Worm (Caenorhabditis elegans) whole organism, early embryonic: ENCODE measurements around the gene ZC404.1.

Experiments
- B0310.2 ChIP-seq: sonication (generic microtip); optimal IDR thresholded peaks from 2 replicates; lab custom pipeline; 2016; ENCODE audit warnings: mild to moderate bottlenecking, missing genetic modification characterization, missing compliant biosample characterization
- F13C5.2 ChIP-seq: sonication (generic microtip); optimal IDR thresholded peaks from 2 replicates; lab custom pipeline; 2017; ENCODE audit warnings: mild to moderate bottlenecking, missing genetic modification characterization, inconsistent platforms, missing compliant biosample characterization
- aly-1 ChIP-seq: sonication (generic microtip); optimal IDR thresholded peaks from 2 replicates; lab custom pipeline; 2016; ENCODE audit warnings: missing genetic modification characterization, missing compliant biosample characterization
- ama-1 ChIP-seq: fragments of 150-350 bp; optimal IDR thresholded peaks from 2 replicates; lab custom pipeline; 2014
- ceh-13 ChIP-seq: fragments of 200-800 bp; sonication (Bioruptor generic); optimal IDR thresholded peaks from 2 replicates; lab custom pipeline; 2018; ENCODE audit warnings: mild to moderate bottlenecking, missing genetic modification characterization, missing compliant biosample characterization
- ceh-36 ChIP-seq: sonication (generic microtip); optimal IDR thresholded peaks from 2 replicates; lab custom pipeline; 2016; ENCODE audit warnings: missing genetic modification characterization, inconsistent platforms, missing compliant biosample characterization
- ets-7 ChIP-seq: sonication (generic microtip); optimal IDR thresholded peaks from 2 replicates; lab custom pipeline; 2016; ENCODE audit warnings: missing genotype, missing genetic modification characterization, missing compliant biosample characterization
- flt-1 ChIP-seq: fragments of 200-800 bp; sonication (Bioruptor generic); IDR thresholded peaks from 2 replicates; pipeline ENCODE4 v1.3.6; 2022; ENCODE audit warnings: missing genetic modification characterization, missing compliant biosample characterization
- hmbx-1 ChIP-seq: sonication (generic microtip); optimal IDR thresholded peaks from 2 replicates; lab custom pipeline; 2016; ENCODE audit warnings: mild to moderate bottlenecking, missing genetic modification characterization, missing compliant biosample characterization
- hmg-4 ChIP-seq: fragments of 200-800 bp; sonication (Bioruptor generic); optimal IDR thresholded peaks from 2 replicates; lab custom pipeline; 2018; ENCODE audit warnings: mild to moderate bottlenecking, missing genetic modification characterization, missing compliant biosample characterization
- hnd-1 ChIP-seq: sonication (generic microtip); optimal IDR thresholded peaks from 2 replicates; lab custom pipeline; 2016; ENCODE audit warnings: missing genetic modification characterization, missing compliant biosample characterization
- pes-1 ChIP-seq: fragments of 200-800 bp; sonication (Bioruptor generic); IDR thresholded peaks from 2 replicates; pipeline ENCODE4 v1.3.6; 2022; ENCODE audit warnings: missing genetic modification reagents, missing genetic modification characterization, missing compliant biosample characterization
- scrt-1 ChIP-seq: fragments of 200-800 bp; sonication (Bioruptor generic); IDR thresholded peaks from 2 replicates; pipeline ENCODE4 v1.3.6; 2022; ENCODE audit warnings: missing genetic modification characterization, missing compliant biosample characterization
- sea-1 ChIP-seq: fragments of 200-800 bp; sonication (Bioruptor generic); conservative IDR thresholded peaks from 2 replicates; pipeline ENCODE4 v1.3.6; 2022; ENCODE audit warnings: missing genetic modification characterization, missing compliant biosample characterization
- tbx-11 ChIP-seq: fragments of 200-800 bp; sonication (Bioruptor generic); IDR thresholded peaks from 2 replicates; pipeline ENCODE4 v1.3.6; 2022; ENCODE audit warnings: missing genetic modification characterization, missing compliant biosample characterization
- tbx-37 ChIP-seq: fragments of 200-800 bp; sonication (Bioruptor generic); conservative IDR thresholded peaks from 2 replicates; pipeline ENCODE4 v1.3.6; 2022; ENCODE audit warnings: missing genetic modification reagents, missing genetic modification characterization, missing compliant biosample characterization
- tra-4 ChIP-seq: sonication (generic microtip); optimal IDR thresholded peaks from 2 replicates; lab custom pipeline; 2017; ENCODE audit warnings: missing genetic modification characterization, missing compliant biosample characterization

ZC404.1 gene

ce11 chrV:6792973-6793372 lies 1.0 kb upstream of the ZC404.1 start:
- TF ChIP-seq hmg-4 (GFP tag; lab: Kevin White, UChicago) = no peak
- no peak for TF ChIP-seq pes-1 (GFP tag; lab: Robert Waterston, UW)
- TF ChIP-seq hmbx-1 (tag; lab: Kevin White, UChicago) = no peak
- TF ChIP-seq sea-1 = no peak
- TF ChIP-seq tbx-37 (GFP tag; lab: Robert Waterston, UW) = no peak
- TF ChIP-seq ceh-36 = no peak
- TF ChIP-seq ets-7 = no peak
- TF ChIP-seq scrt-1 = no peak
- TF ChIP-seq ceh-13 (GFP tag; lab: Kevin White, UChicago) = no peak
- TF ChIP-seq hnd-1 (tag; lab: Kevin White, UChicago) = no peak
- no peak for TF ChIP-seq tbx-11 (GFP tag; lab: Robert Waterston, UW)
- TF ChIP-seq F13C5.2 = no peak
- TF ChIP-seq B0310.2 (tag; lab: Kevin White, UChicago) = no peak
- TF ChIP-seq aly-1 (tag; lab: Kevin White, UChicago) = no peak

DNA sequence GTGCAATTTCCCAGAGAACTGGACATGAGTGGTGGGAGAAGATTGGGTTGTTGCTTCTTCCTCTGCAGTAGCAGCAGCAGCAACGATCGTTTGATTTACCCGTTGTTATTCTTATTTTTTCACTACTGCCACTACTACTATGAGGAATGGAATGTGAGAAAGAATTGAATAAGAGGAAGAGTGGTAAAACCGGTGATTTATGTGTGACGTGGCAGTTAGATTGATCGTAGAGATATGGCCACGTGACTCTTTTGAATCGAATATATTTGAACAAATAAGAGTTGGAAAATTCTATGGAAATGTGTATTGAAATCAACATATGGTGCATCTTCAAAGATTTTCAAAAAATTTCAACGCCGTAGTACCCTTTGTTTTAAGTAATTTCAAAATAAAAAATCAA lies 2.3 kb downstream of the ZC404.1 start:
- TF ChIP-seq tbx-11 (GFP tag; lab: Robert Waterston, UW) = no peak
- no peak for TF ChIP-seq F13C5.2
- no peak for TF ChIP-seq hnd-1 (tag; lab: Kevin White, UChicago)
- TF ChIP-seq B0310.2 (tag; lab: Kevin White, UChicago) = no peak
- TF ChIP-seq tra-4 (tag; lab: Kevin White, UChicago) = no peak
- no peak for TF ChIP-seq flt-1
- no peak for TF ChIP-seq sea-1
- TF ChIP-seq scrt-1 = no peak
- TF ChIP-seq aly-1 (tag; lab: Kevin White, UChicago) = no peak
- no peak for TF ChIP-seq hmbx-1 (tag; lab: Kevin White, UChicago)
- no peak for TF ChIP-seq ceh-13 (GFP tag; lab: Kevin White, UChicago)
- no peak for TF ChIP-seq hmg-4 (GFP tag; lab: Kevin White, UChicago)
- TF ChIP-seq ama-1 (lab: Kevin White, UChicago) = no peak

ce11 chrV:6796894-6797293 lies 2.9 kb downstream of the ZC404.1 start:
- TF ChIP-seq ceh-13 (GFP tag; lab: Kevin White, UChicago) (no peak), tra-4 (tag; lab: Kevin White, UChicago) (no peak)

ce11 chrV:6799564-6799963 lies 5.6 kb downstream of the ZC404.1 start, which contains the start of gene dmsr-9:
TSS of gene dmsr-9 (minus strand) at chrV:6799664.
- TF ChIP-seq B0310.2 (tag; lab: Kevin White, UChicago) (no peak), ceh-36 (no peak)

DNA sequence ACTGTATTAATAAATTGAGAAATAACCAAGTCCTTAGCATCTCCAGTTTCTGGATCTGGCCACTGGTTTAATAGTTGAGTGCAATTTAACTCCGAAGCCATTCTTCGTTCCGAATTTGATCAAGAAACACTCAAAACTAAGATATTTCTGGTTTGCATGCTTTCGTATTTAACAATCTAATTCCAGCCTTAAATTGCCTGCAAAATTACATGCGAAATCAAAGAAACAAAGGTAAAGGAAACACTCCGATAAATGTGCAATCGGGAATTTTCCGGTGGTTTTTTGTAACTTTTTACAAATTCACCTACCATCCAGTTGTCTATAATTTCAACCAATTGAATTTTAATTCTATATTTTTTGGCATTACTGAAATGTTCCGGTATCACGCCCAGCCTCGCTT lies 7.9 kb downstream of the ZC404.1 start, which contains the start of gene dmsr-10:
TSS of gene dmsr-10 (minus strand) at position 101 of the 400 bp plus-strand sequence.
- TF ChIP-seq pes-1 (GFP tag; lab: Robert Waterston, UW) (no peak), F13C5.2 (no peak), sea-1 (no peak), hnd-1 (tag; lab: Kevin White, UChicago) (no peak), hmbx-1 (tag; lab: Kevin White, UChicago) (no peak), ets-7 (no peak), flt-1 (no peak), tbx-37 (GFP tag; lab: Robert Waterston, UW) (no peak), ama-1 (lab: Kevin White, UChicago) (no peak), ceh-36 (no peak), ceh-13 (GFP tag; lab: Kevin White, UChicago) (no peak), tbx-11 (GFP tag; lab: Robert Waterston, UW) (no peak), aly-1 (tag; lab: Kevin White, UChicago) (no peak)

- TF ChIP-seq tbx-11 (GFP tag; lab: Robert Waterston, UW) = no peak
- TF ChIP-seq ceh-36 = no peak
- no peak for TF ChIP-seq ceh-13 (GFP tag; lab: Kevin White, UChicago)
- TF ChIP-seq sea-1 = no peak
- TF ChIP-seq aly-1 (tag; lab: Kevin White, UChicago) = no peak
- no peak for TF ChIP-seq ets-7
- TF ChIP-seq hnd-1 (tag; lab: Kevin White, UChicago) = no peak
- no peak for TF ChIP-seq scrt-1
- no peak for TF ChIP-seq hmg-4 (GFP tag; lab: Kevin White, UChicago)
- TF ChIP-seq F13C5.2 = no peak
- TF ChIP-seq ama-1 (lab: Kevin White, UChicago) = no peak
- no peak for TF ChIP-seq tra-4 (tag; lab: Kevin White, UChicago)
- TF ChIP-seq B0310.2 (tag; lab: Kevin White, UChicago) = no peak
Measured at ce11 chrV:6803992-6804391, 10.0 kb downstream of the ZC404.1 start, which contains the start of gene dmsr-11. TSS of gene dmsr-11 (minus strand) at chrV:6804092.

DNA sequence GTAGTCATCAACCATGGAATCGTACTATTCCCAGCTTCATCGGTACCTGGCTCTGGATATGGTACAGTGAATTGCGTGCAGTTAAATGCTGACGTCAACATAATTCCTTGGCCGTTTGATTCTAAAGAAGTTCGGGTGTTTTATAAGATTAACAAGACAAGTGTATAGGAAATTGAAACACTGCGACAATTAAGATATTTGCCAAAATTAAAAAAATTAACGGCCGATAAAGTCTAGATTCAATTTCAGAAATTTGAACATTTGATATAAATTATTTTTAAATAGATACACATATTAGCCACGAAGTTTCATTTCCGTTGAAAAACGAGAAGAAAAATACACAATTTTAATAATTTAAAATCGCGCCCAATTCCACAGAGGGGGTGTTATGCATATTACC lies 12.4 kb downstream of the ZC404.1 start, which contains the start of gene dmsr-12:
TSS of gene dmsr-12 (minus strand) at position 101 of the 400 bp plus-strand sequence.
- TF ChIP-seq sea-1 = no peak
- no peak for TF ChIP-seq ets-7
- TF ChIP-seq flt-1 = no peak
- no peak for TF ChIP-seq aly-1 (tag; lab: Kevin White, UChicago)
- no peak for TF ChIP-seq hmbx-1 (tag; lab: Kevin White, UChicago)
- TF ChIP-seq tbx-11 (GFP tag; lab: Robert Waterston, UW) = no peak
- TF ChIP-seq B0310.2 (tag; lab: Kevin White, UChicago) = no peak
- no peak for TF ChIP-seq tbx-37 (GFP tag; lab: Robert Waterston, UW)
- TF ChIP-seq hnd-1 (tag; lab: Kevin White, UChicago) = no peak
- no peak for TF ChIP-seq ceh-13 (GFP tag; lab: Kevin White, UChicago)
- TF ChIP-seq ceh-36 = no peak

DNA sequence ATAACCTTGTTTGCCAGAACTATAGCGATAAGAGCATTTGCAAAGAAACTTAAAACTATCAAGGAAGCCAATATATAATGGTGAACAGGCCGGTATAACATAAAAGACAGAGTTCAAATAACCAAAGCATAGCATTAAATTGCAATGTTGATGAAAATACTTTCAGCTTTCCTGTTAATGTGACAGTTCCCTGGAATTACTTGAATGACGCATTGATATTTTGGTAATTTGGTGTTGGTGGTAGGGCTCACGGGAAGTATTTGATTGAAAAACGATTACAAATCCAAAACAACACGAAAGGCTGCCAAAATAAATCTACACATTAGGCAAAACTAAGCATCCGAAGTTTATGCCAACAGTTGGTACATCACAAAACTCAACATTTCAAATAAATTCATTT lies 15.0 kb downstream of the ZC404.1 start, which contains the start of gene dmsr-16:
TSS of gene dmsr-16 (minus strand) at position 101 of the 400 bp plus-strand sequence.
- TF ChIP-seq hnd-1 (tag; lab: Kevin White, UChicago) (no peak), B0310.2 (tag; lab: Kevin White, UChicago) (no peak), tbx-37 (GFP tag; lab: Robert Waterston, UW) (no peak), F13C5.2 (no peak), aly-1 (tag; lab: Kevin White, UChicago) (no peak), ets-7 (no peak), hmbx-1 (tag; lab: Kevin White, UChicago) (no peak), pes-1 (GFP tag; lab: Robert Waterston, UW) (no peak), tra-4 (tag; lab: Kevin White, UChicago) (no peak)
